Worm (Caenorhabditis elegans) whole organism, L1 larva: Measurements from ENCODE around the gene F49C12.3.
A peak's percentile ranks its signal among the peaks of the same experiment; 100 is the strongest.

Experiments used
- aly-2 ChIP-seq: fragments of 150-350 bp; optimal IDR thresholded peaks from 2 replicates; lab custom pipeline; 2014; ENCODE audit warnings: missing biosample characterization, missing genetic modification characterization
- dpl-1 ChIP-seq, 3 experiments: fragments of 150-350 bp in 2 of 3; sonication (generic microtip) in 1 of 3; optimal IDR thresholded peaks; 2 replicates each; lab custom pipeline; 2014 to 2017; ENCODE audit warnings: missing biosample characterization in 3 of 3, missing genetic modification characterization in 3 of 3, missing genetic modification reagents in 3 of 3
- egl-27 ChIP-seq, 2 experiments: fragments of 150-350 bp in 1 of 2; sonication (generic microtip); optimal IDR thresholded peaks; 3 replicates each; lab custom pipeline; 2017 to 2018; ENCODE audit warnings: missing biosample characterization in 2 of 2, missing genetic modification characterization in 2 of 2, missing genetic modification reagents in 2 of 2
- elt-3 ChIP-seq, 6 experiments: fragments of 150-350 bp in 1 of 6; sonication (generic microtip); optimal IDR thresholded peaks; 2 replicates each; lab custom pipeline; 2017 to 2018; ENCODE audit warnings: missing biosample characterization in 6 of 6, missing genetic modification characterization in 6 of 6, inconsistent platforms in 1 of 6
- ets-5 ChIP-seq: fragments of 200-800 bp; sonication (Bioruptor generic); IDR thresholded peaks from 2 replicates; pipeline ENCODE4 v1.3.6; 2022; ENCODE audit warnings: missing genetic modification characterization, missing compliant biosample characterization
- fkh-10 ChIP-seq: sonication (generic microtip); optimal IDR thresholded peaks from 2 replicates; lab custom pipeline; 2017; ENCODE audit warnings: missing biosample characterization, missing genetic modification reagents, missing genetic modification characterization
- jun-1 ChIP-seq: fragments of 150-350 bp; optimal IDR thresholded peaks from 2 replicates; lab custom pipeline; 2014; ENCODE audit warnings: missing biosample characterization, missing genetic modification reagents, missing genetic modification characterization
- lin-14 ChIP-seq: fragments of 200-800 bp; sonication (Bioruptor generic); optimal IDR thresholded peaks from 2 replicates; lab custom pipeline; 2018; ENCODE audit warnings: mild to moderate bottlenecking, missing genetic modification characterization, moderate library complexity, missing compliant biosample characterization
- lin-39 ChIP-seq: fragments of 150-350 bp; optimal IDR thresholded peaks from 2 replicates; lab custom pipeline; 2014; ENCODE audit warnings: missing biosample characterization, missing genetic modification reagents, missing genetic modification characterization
- nhr-28 ChIP-seq: fragments of 150-350 bp; optimal IDR thresholded peaks from 2 replicates; lab custom pipeline; 2014; ENCODE audit warnings: missing biosample characterization, missing genetic modification characterization
- nhr-77 ChIP-seq: fragments of 150-350 bp; optimal IDR thresholded peaks from 2 replicates; lab custom pipeline; 2014; ENCODE audit warnings: missing biosample characterization, missing genetic modification characterization
- unc-62 ChIP-seq: fragments of 150-350 bp; optimal IDR thresholded peaks from 2 replicates; lab custom pipeline; 2014; ENCODE audit warnings: missing biosample characterization, missing genetic modification reagents, missing genetic modification characterization
- unc-86 ChIP-seq: sonication (generic microtip); optimal IDR thresholded peaks from 2 replicates; lab custom pipeline; 2016; ENCODE audit warnings: missing genetic modification characterization, missing compliant biosample characterization
- ztf-11 ChIP-seq, 2 experiments: sonication (generic microtip); optimal IDR thresholded peaks; 2 replicates each; lab custom pipeline; 2016 to 2017; ENCODE audit warnings: missing genetic modification characterization in 2 of 2, missing biosample characterization in 1 of 2, missing compliant biosample characterization in 1 of 2

DNA sequence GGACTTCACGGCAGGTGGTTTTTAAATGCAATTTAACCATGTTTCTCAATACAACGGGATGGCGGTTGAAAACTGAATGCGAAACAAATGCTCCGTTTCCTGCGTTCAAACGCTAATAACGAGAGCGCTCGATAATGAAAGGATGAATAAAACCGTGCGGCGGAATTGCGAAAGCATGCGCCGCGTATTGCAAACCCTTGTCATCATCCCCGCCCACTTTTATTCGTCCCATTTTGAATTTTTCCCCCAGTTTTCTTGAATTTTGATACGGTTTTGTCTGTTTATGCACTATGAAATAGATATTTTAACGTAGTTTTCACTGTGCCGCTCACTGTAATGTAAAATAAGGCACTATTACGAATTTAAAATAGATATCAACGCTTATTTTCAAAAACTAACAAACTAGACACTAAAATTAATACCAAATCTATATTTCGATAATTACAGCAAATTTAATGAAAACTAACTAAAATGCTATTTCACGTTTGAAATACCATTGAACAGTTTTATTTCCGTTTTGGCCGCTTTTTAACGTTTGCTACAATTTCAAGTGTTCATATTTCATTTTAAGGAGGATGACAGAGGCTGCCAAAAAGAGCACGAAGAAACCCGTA lies 15.9 kb downstream of the F49C12.3 start, which contains the start of the genes F49C12.9 and rpn-7:
- peak; percentile 11 to 48 (median 47) for TF ChIP-seq dpl-1 (GFP tag; optimal IDR thresholded peaks at IDR 0.05; lab: Kevin White, UChicago)
- no peak for TF ChIP-seq ztf-11 (tag; optimal IDR thresholded peaks at IDR 0.05; lab: Kevin White, UChicago)
- TF ChIP-seq unc-62: no peak
- TF ChIP-seq nhr-77 (tag; lab: Kevin White, UChicago): no peak
- TF ChIP-seq ets-5 (GFP tag; lab: Robert Waterston, UW): no peak
- no peak for TF ChIP-seq egl-27 (tag; optimal IDR thresholded peaks at IDR 0.05; lab: Kevin White, UChicago)
- no peak for TF ChIP-seq aly-2 (tag; lab: Kevin White, UChicago)
- TF ChIP-seq fkh-10 (GFP tag; lab: Kevin White, UChicago): no peak
- no peak for TF ChIP-seq lin-39 (tag; lab: Kevin White, UChicago)
- TF ChIP-seq lin-14: no peak
- TF ChIP-seq jun-1 (tag; lab: Kevin White, UChicago): no peak
- TF ChIP-seq nhr-28 (tag; lab: Kevin White, UChicago): no peak
- no peak for TF ChIP-seq elt-3 (tag; optimal IDR thresholded peaks at IDR 0.05; lab: Kevin White, UChicago)
- TF ChIP-seq unc-86 (tag; lab: Kevin White, UChicago): no peak
